Worm (Caenorhabditis elegans) whole organism, L3 larva: ENCODE data around the gene C56G2.22.

Experiments used
- R02D3.7 ChIP-seq: fragments of 150-350 bp; optimal IDR thresholded peaks from 2 replicates; lab custom pipeline; 2014; ENCODE audit warnings: missing biosample characterization, missing genetic modification characterization
- ZK546.5 ChIP-seq: sonication (generic microtip); optimal IDR thresholded peaks from 2 replicates; lab custom pipeline; 2017; ENCODE audit warnings: missing biosample characterization, missing genetic modification characterization
- aly-2 ChIP-seq: fragments of 150-350 bp; optimal IDR thresholded peaks from 2 replicates; lab custom pipeline; 2014; ENCODE audit warnings: missing biosample characterization, missing genetic modification characterization
- ceh-16 ChIP-seq: sonication (generic microtip); optimal IDR thresholded peaks from 2 replicates; lab custom pipeline; 2017; ENCODE audit warnings: missing biosample characterization, missing genetic modification characterization
- ceh-28 ChIP-seq: fragments of 150-350 bp; optimal IDR thresholded peaks from 2 replicates; lab custom pipeline; 2014; ENCODE audit warnings: missing biosample characterization, missing genetic modification reagents, missing genetic modification characterization
- ceh-9 ChIP-seq: sonication (generic microtip); optimal IDR thresholded peaks from 2 replicates; lab custom pipeline; 2018; ENCODE audit warnings: missing biosample characterization, missing genetic modification characterization
- daf-12 ChIP-seq: fragments of 150-350 bp; optimal IDR thresholded peaks from 2 replicates; lab custom pipeline; 2014; ENCODE audit warnings: missing biosample characterization, missing genetic modification reagents, missing genetic modification characterization
- egl-27 ChIP-seq: sonication (generic microtip); optimal IDR thresholded peaks from 4 replicates; lab custom pipeline; 2017; ENCODE audit warnings: missing biosample characterization, missing genetic modification reagents, missing genetic modification characterization
- egl-5 ChIP-seq: fragments of 150-350 bp; optimal IDR thresholded peaks from 2 replicates; lab custom pipeline; 2017; ENCODE audit warnings: missing biosample characterization, missing genetic modification reagents, missing genetic modification characterization, inconsistent platforms
- elt-1 ChIP-seq: fragments of 150-350 bp; optimal IDR thresholded peaks from 2 replicates; lab custom pipeline; 2014; ENCODE audit warnings: missing biosample characterization, missing genetic modification characterization
- elt-2 ChIP-seq: sonication (generic microtip); optimal IDR thresholded peaks from 2 replicates; lab custom pipeline; 2016; ENCODE audit warnings: missing genetic modification reagents, mild to moderate bottlenecking, missing genetic modification characterization, missing compliant biosample characterization
- elt-3 ChIP-seq, 3 experiments: fragments of 150-350 bp in 1 of 3; sonication (generic microtip) in 2 of 3; optimal IDR thresholded peaks; 2 replicates in 2 of 3; 4 replicates in 1 of 3; lab custom pipeline; 2014 to 2017; ENCODE audit warnings: missing biosample characterization in 3 of 3, missing genetic modification characterization in 3 of 3
- eor-1 ChIP-seq, 2 experiments: fragments of 150-350 bp; optimal IDR thresholded peaks; 2 replicates each; lab custom pipeline; 2014 to 2018; ENCODE audit warnings: missing biosample characterization in 2 of 2, missing genetic modification characterization in 2 of 2
- fkh-10 ChIP-seq: sonication (generic microtip); optimal IDR thresholded peaks from 2 replicates; lab custom pipeline; 2017; ENCODE audit warnings: missing biosample characterization, missing genetic modification reagents, missing genetic modification characterization
- fkh-2 ChIP-seq: fragments of 150-350 bp; optimal IDR thresholded peaks from 2 replicates; lab custom pipeline; 2014; ENCODE audit warnings: missing biosample characterization, missing genetic modification reagents, missing genetic modification characterization
- fos-1 ChIP-seq: fragments of 150-350 bp; optimal IDR thresholded peaks from 2 replicates; lab custom pipeline; 2014; ENCODE audit warnings: missing biosample characterization, missing genetic modification characterization
- hmg-11 ChIP-seq: sonication (generic microtip); optimal IDR thresholded peaks from 2 replicates; lab custom pipeline; 2016; ENCODE audit warnings: missing genetic modification characterization, missing compliant biosample characterization
- lin-15B ChIP-seq: fragments of 150-350 bp; optimal IDR thresholded peaks from 2 replicates; lab custom pipeline; 2014; ENCODE audit warnings: missing biosample characterization, missing genetic modification characterization
- lin-39 ChIP-seq: fragments of 150-350 bp; optimal IDR thresholded peaks from 2 replicates; lab custom pipeline; 2018; ENCODE audit warnings: missing biosample characterization, missing genetic modification reagents, missing genetic modification characterization
- lsy-12 ChIP-seq: sonication (generic microtip); optimal IDR thresholded peaks from 2 replicates; lab custom pipeline; 2016; ENCODE audit warnings: mild to moderate bottlenecking, missing genetic modification characterization, missing compliant biosample characterization
- mdl-1 ChIP-seq: fragments of 150-350 bp; optimal IDR thresholded peaks from 2 replicates; lab custom pipeline; 2014; ENCODE audit warnings: missing biosample characterization, missing genetic modification characterization
- nfya-1 ChIP-seq: sonication (generic microtip); optimal IDR thresholded peaks from 2 replicates; lab custom pipeline; 2017; ENCODE audit warnings: missing genetic modification characterization, mild to moderate bottlenecking, missing compliant biosample characterization, antibody characterized with exemption, moderate library complexity; ENCODE audit not compliant: insufficient read depth
- nhr-11 ChIP-seq: fragments of 150-350 bp; optimal IDR thresholded peaks from 2 replicates; lab custom pipeline; 2014; ENCODE audit warnings: missing biosample characterization, missing genetic modification characterization
- nhr-23 ChIP-seq: fragments of 150-350 bp; optimal IDR thresholded peaks from 2 replicates; lab custom pipeline; 2014; ENCODE audit warnings: missing biosample characterization, missing genetic modification reagents, missing genetic modification characterization
- nhr-237 ChIP-seq: fragments of 150-350 bp; optimal IDR thresholded peaks from 2 replicates; lab custom pipeline; 2014; ENCODE audit warnings: missing biosample characterization, missing genetic modification characterization
- nhr-28 ChIP-seq: fragments of 150-350 bp; optimal IDR thresholded peaks from 2 replicates; lab custom pipeline; 2014; ENCODE audit warnings: missing biosample characterization, missing genetic modification characterization
- nhr-76 ChIP-seq: fragments of 150-350 bp; sonication (generic microtip); optimal IDR thresholded peaks from 5 replicates; lab custom pipeline; 2014; ENCODE audit warnings: missing biosample characterization, missing genetic modification characterization
- nhr-77 ChIP-seq: fragments of 150-350 bp; optimal IDR thresholded peaks from 2 replicates; lab custom pipeline; 2014; ENCODE audit warnings: missing biosample characterization, missing genetic modification characterization
- pqm-1 ChIP-seq: fragments of 150-350 bp; optimal IDR thresholded peaks from 2 replicates; lab custom pipeline; 2017; ENCODE audit warnings: missing biosample characterization, missing genetic modification characterization, inconsistent platforms
- sea-2 ChIP-seq: fragments of 150-350 bp; sonication (generic microtip); optimal IDR thresholded peaks from 4 replicates; lab custom pipeline; 2014; ENCODE audit warnings: missing biosample characterization, missing genetic modification reagents, missing genetic modification characterization
- snpc-4 ChIP-seq: fragments of 150-350 bp; optimal IDR thresholded peaks from 2 replicates; lab custom pipeline; 2014; ENCODE audit warnings: missing biosample characterization, missing genetic modification characterization
- unc-39 ChIP-seq: sonication (generic microtip); optimal IDR thresholded peaks from 4 replicates; lab custom pipeline; 2017; ENCODE audit warnings: missing biosample characterization, missing genetic modification characterization
- unc-62 ChIP-seq: fragments of 150-350 bp; sonication (generic microtip); optimal IDR thresholded peaks from 4 replicates; lab custom pipeline; 2014; ENCODE audit warnings: missing biosample characterization, missing genetic modification reagents, missing genetic modification characterization
- zag-1 ChIP-seq: fragments of 150-350 bp; optimal IDR thresholded peaks from 2 replicates; lab custom pipeline; 2014; ENCODE audit warnings: missing biosample characterization, missing genetic modification characterization
- ztf-11 ChIP-seq: fragments of 150-350 bp; optimal IDR thresholded peaks from 2 replicates; lab custom pipeline; 2014; ENCODE audit warnings: missing biosample characterization, missing genetic modification characterization
- ztf-4 ChIP-seq: fragments of 150-350 bp; optimal IDR thresholded peaks from 2 replicates; lab custom pipeline; 2014; ENCODE audit warnings: missing biosample characterization, missing genetic modification characterization

Gene C56G2.22

ce11 chrIII:6310352-6310751 is 35.9 kb upstream of the C56G2.22 start:
- TF ChIP-seq fkh-2 (tag; lab: Kevin White, UChicago) = no peak
- no peak for TF ChIP-seq zag-1 (tag; lab: Kevin White, UChicago)
- no peak for TF ChIP-seq nfya-1 (tag; lab: Kevin White, UChicago)
- TF ChIP-seq pqm-1 = no peak
- TF ChIP-seq fkh-10 (GFP tag; lab: Kevin White, UChicago) = peak; percentile 43
- TF ChIP-seq elt-3 (tag; optimal IDR thresholded peaks at IDR 0.05; lab: Kevin White, UChicago) = no peak
- TF ChIP-seq ceh-9 = no peak

DNA sequence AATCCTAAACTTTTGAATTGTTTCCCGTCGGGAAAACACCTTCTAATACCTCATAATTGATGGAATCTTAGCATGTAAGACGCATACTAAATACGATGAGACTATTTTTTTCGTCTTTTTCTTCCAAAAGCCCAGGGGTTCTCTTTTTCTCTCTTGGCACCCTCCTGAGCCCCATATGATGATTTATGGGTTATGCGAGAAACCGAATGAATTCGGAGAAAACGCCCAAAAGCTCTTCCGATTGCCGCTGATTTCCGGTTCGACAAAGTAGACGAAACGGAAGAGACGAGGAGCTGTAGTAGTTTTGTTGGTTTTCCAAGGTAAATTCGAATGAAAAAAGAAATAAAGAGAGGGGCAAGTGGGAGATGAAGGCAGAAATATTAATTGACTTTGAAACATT is 34.8 kb upstream of the C56G2.22 start:
- no peak for TF ChIP-seq lsy-12 (tag; lab: Kevin White, UChicago)
- peak; percentile 26 for TF ChIP-seq lin-39 (tag; lab: Kevin White, UChicago)

DNA sequence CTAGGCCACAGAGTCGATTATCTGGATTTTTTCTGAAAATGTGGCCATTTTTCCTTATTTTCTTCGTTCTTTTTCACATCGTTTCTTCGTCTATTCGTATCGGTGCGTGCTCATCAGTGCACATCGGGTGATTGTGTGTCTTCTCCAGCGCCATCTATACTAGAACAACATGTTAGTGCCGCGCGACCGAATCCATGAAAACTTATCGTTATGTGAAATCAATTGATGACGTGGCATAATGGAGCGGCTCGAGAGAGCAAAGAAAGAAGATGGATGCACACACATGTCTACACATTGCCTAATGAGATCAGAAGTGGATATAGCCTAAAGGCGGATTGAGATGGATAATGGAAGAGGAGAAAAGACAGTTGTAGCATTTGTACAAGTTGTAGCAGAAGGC is 34.0 kb upstream of the C56G2.22 start:
- TF ChIP-seq unc-62 (GFP tag; lab: Kevin White, UChicago) (no peak), ztf-11 (tag; lab: Kevin White, UChicago) (no peak), hmg-11 (tag; lab: Kevin White, UChicago) (no peak)

- TF ChIP-seq nhr-23 = no peak
- no peak for TF ChIP-seq nhr-11 (tag; lab: Kevin White, UChicago)
- no peak for TF ChIP-seq nhr-237 (tag; lab: Kevin White, UChicago)
- TF ChIP-seq nhr-77 (tag; lab: Kevin White, UChicago) = no peak
- no peak for TF ChIP-seq snpc-4 (tag; lab: Kevin White, UChicago)
- no peak for TF ChIP-seq fkh-2 (tag; lab: Kevin White, UChicago)
- no peak for TF ChIP-seq zag-1 (tag; lab: Kevin White, UChicago)
- TF ChIP-seq nhr-76 (tag; lab: Kevin White, UChicago) = no peak
- no peak for TF ChIP-seq ceh-9
- TF ChIP-seq unc-39 = no peak
- no peak for TF ChIP-seq sea-2 (GFP tag; lab: Kevin White, UChicago)
- no peak for TF ChIP-seq ztf-11 (tag; lab: Kevin White, UChicago)
- TF ChIP-seq mdl-1 = no peak
- TF ChIP-seq nhr-28 = no peak
- TF ChIP-seq lin-15B (tag; lab: Kevin White, UChicago) = no peak
- no peak for TF ChIP-seq hmg-11 (tag; lab: Kevin White, UChicago)
- TF ChIP-seq ceh-16 = no peak
- no peak for TF ChIP-seq ztf-4
- no peak for TF ChIP-seq ceh-28 (tag; lab: Kevin White, UChicago)
- TF ChIP-seq, all 47 proteins: peak for 0
These were observed 30.7 kb upstream of the C56G2.22 start for ce11 chrIII:6315515-6315914.

DNA sequence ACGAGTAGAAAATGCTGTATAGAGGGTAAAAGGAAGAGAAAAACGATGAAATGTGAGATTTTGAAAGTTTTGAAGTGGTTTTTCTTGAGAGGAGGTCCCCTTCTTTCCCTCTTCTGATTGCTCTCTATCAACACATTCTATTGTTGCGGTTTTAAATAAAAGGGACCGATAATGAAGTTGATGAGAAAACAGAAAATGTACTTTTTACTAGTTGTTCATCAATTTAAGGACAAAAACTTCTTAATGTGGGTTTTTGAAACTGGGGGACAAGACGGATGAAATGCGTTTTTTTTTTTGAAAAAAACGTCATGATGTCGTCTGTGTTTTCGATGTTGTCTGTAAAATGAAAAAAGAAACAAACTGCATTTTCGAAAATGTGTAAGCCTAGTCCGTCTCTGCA is 29.5 kb upstream of the C56G2.22 start:
- TF ChIP-seq eor-1 (tag; optimal IDR thresholded peaks at IDR 0.05; lab: Kevin White, UChicago) = no peak
- no peak for TF ChIP-seq lsy-12 (tag; lab: Kevin White, UChicago)

ce11 chrIII:6317345-6317744 is 28.9 kb upstream of the C56G2.22 start:
- TF ChIP-seq fos-1 (tag; lab: Kevin White, UChicago) (no peak), aly-2 (tag; lab: Kevin White, UChicago) (no peak), nhr-237 (tag; lab: Kevin White, UChicago) (no peak), R02D3.7 (tag; lab: Kevin White, UChicago) (no peak), elt-2 (no peak), fkh-10 (GFP tag; lab: Kevin White, UChicago) (peak; percentile 96)

DNA sequence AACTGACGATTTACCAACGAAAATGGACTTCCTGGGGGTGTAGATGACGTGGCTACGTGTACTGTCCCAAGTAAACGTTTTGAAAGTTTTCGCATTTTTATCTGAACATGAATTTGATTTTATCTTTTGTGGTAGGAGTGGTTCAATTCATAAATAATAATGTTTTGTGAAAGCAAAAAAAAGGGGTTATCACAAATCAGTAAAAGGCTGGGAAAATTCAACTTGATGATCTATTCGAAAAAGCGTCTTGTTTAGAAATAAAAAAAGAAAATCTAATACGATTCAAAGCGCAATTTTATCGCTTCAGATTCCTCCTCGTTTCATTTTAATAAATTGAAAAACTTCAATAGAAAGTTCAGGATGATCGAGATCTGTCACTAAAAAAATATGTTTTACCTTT is 22.1 kb upstream of the C56G2.22 start, which contains the start of gene C56G2.5:
C56G2.5 (minus strand) TSS at position 101 of the 400 bp plus-strand sequence.
- TF ChIP-seq egl-5 (tag; lab: Kevin White, UChicago) (no peak), ztf-11 (tag; lab: Kevin White, UChicago) (no peak), ztf-4 (no peak), hmg-11 (tag; lab: Kevin White, UChicago) (no peak), ZK546.5 (tag; lab: Kevin White, UChicago) (no peak), nhr-237 (tag; lab: Kevin White, UChicago) (no peak), daf-12 (tag; lab: Kevin White, UChicago) (no peak), elt-1 (no peak), elt-3 (tag; optimal IDR thresholded peaks at IDR 0.05; lab: Kevin White, UChicago) (no peak), zag-1 (tag; lab: Kevin White, UChicago) (no peak), egl-27 (tag; lab: Kevin White, UChicago) (no peak)
- TF ChIP-seq, all 47 proteins: peak for 0
